Fruit fly (Drosophila melanogaster): Measurements from ENCODE around the gene rsh.

The rsh gene

dm6 chrX:13104571-13104970 is 116.2 kb downstream of the rsh start:
- TF ChIP-seq Mnt (GFP tag; optimal IDR thresholded peaks at IDR 0.05): peak; percentile 0
- no peak for TF ChIP-seq CG11617 (GFP tag; optimal IDR thresholded peaks at IDR 0.05)

dm6 chrX:13105220-13105619 is 116.8 kb downstream of the rsh start:
- no peak for TF ChIP-seq ovo (GFP tag; optimal IDR thresholded peaks at IDR 0.05)
- TF ChIP-seq tj (GFP tag; optimal IDR thresholded peaks at IDR 0.05): peak; percentile 9
- TF ChIP-seq CG12768 (GFP tag; optimal IDR thresholded peaks at IDR 0.05): peak; percentile 22
- no peak for TF ChIP-seq CG11617 (GFP tag; optimal IDR thresholded peaks at IDR 0.05)
- peak; percentile 60 for TF ChIP-seq CG7101 (tag; optimal IDR thresholded peaks at IDR 0.05)
- no peak for TF ChIP-seq Hr96 (GFP tag; optimal IDR thresholded peaks at IDR 0.05)
- no peak for TF ChIP-seq CG1620 (GFP tag; optimal IDR thresholded peaks at IDR 0.05)
- TF ChIP-seq Clk (GFP tag; optimal IDR thresholded peaks at IDR 0.05): no peak
- TF ChIP-seq CG33017 (tag; optimal IDR thresholded peaks at IDR 0.05): peak; percentile 19
- no peak for TF ChIP-seq Crg-1 (GFP tag; optimal IDR thresholded peaks at IDR 0.05)
- TF ChIP-seq pad (GFP tag; optimal IDR thresholded peaks at IDR 0.05): peak; percentile 21
- TF ChIP-seq CG14711 (tag; optimal IDR thresholded peaks at IDR 0.05): peak; percentile 31
- TF ChIP-seq CG5204 (GFP tag; optimal IDR thresholded peaks at IDR 0.05): no peak
- peak; percentile 13 for TF ChIP-seq Mnt (GFP tag; optimal IDR thresholded peaks at IDR 0.05)
- no peak for TF ChIP-seq bab1 (GFP tag; optimal IDR thresholded peaks at IDR 0.05)
- TF ChIP-seq cic (GFP tag; optimal IDR thresholded peaks at IDR 0.05): no peak
- no peak for TF ChIP-seq cnc (optimal IDR thresholded peaks at IDR 0.05)
- TF ChIP-seq CG7045 (GFP tag; optimal IDR thresholded peaks at IDR 0.05): peak; percentile 47
- peak; percentile 65 for TF ChIP-seq kay (GFP tag; ENCODE audit: borderline replicate concordance)
- no peak for TF ChIP-seq toe (GFP tag; optimal IDR thresholded peaks at IDR 0.05)

dm6 chrX:13108144-13108824 is 119.9 kb downstream of the rsh start, which contains the start of gene Fer3HCH:
Fer3HCH (minus strand) TSS chrX:13108194.
- TF ChIP-seq CG7045 (GFP tag; optimal IDR thresholded peaks at IDR 0.05) (no peak), Hr96 (GFP tag; optimal IDR thresholded peaks at IDR 0.05) (no peak), tj (GFP tag; optimal IDR thresholded peaks at IDR 0.05) (no peak), ovo (GFP tag; optimal IDR thresholded peaks at IDR 0.05) (no peak), CG11617 (GFP tag; optimal IDR thresholded peaks at IDR 0.05) (no peak), Crg-1 (GFP tag; optimal IDR thresholded peaks at IDR 0.05) (peak; percentile 11), CG1620 (GFP tag; optimal IDR thresholded peaks at IDR 0.05) (no peak), CG33017 (tag; optimal IDR thresholded peaks at IDR 0.05) (no peak), CG7101 (tag; optimal IDR thresholded peaks at IDR 0.05) (peak; percentile 39), kay (GFP tag; ENCODE audit: borderline replicate concordance) (no peak), CG14711 (tag; optimal IDR thresholded peaks at IDR 0.05) (peak; percentile 8), Clk (GFP tag; optimal IDR thresholded peaks at IDR 0.05) (no peak), CG5204 (GFP tag; optimal IDR thresholded peaks at IDR 0.05) (no peak), cic (GFP tag; optimal IDR thresholded peaks at IDR 0.05) (no peak), toe (GFP tag; optimal IDR thresholded peaks at IDR 0.05) (no peak), Mnt (GFP tag; optimal IDR thresholded peaks at IDR 0.05) (no peak)

- TF ChIP-seq pad (GFP tag; optimal IDR thresholded peaks at IDR 0.05) (no peak), bab1 (GFP tag; optimal IDR thresholded peaks at IDR 0.05) (peak; percentile 90), CG11617 (GFP tag; optimal IDR thresholded peaks at IDR 0.05) (no peak), toe (GFP tag; optimal IDR thresholded peaks at IDR 0.05) (no peak), Hr96 (GFP tag; optimal IDR thresholded peaks at IDR 0.05) (no peak), tj (GFP tag; optimal IDR thresholded peaks at IDR 0.05) (peak; percentile 91), ovo (GFP tag; optimal IDR thresholded peaks at IDR 0.05) (no peak), kay (GFP tag; ENCODE audit: borderline replicate concordance) (no peak), cnc (optimal IDR thresholded peaks at IDR 0.05) (no peak), Crg-1 (GFP tag; optimal IDR thresholded peaks at IDR 0.05) (no peak), CG5204 (GFP tag; optimal IDR thresholded peaks at IDR 0.05) (no peak), CG7101 (tag; optimal IDR thresholded peaks at IDR 0.05) (peak; percentile 36), CG7045 (GFP tag; optimal IDR thresholded peaks at IDR 0.05) (no peak), CG14711 (tag; optimal IDR thresholded peaks at IDR 0.05) (peak; percentile 67), CG33017 (tag; optimal IDR thresholded peaks at IDR 0.05) (no peak)
Measured at dm6 chrX:13109583-13110126, 121.2 kb downstream of the rsh start.

dm6 chrX:13111832-13112231 is 123.4 kb downstream of the rsh start:
- TF ChIP-seq CG12768 (GFP tag; optimal IDR thresholded peaks at IDR 0.05): no peak
- no peak for TF ChIP-seq tj (GFP tag; optimal IDR thresholded peaks at IDR 0.05)
- peak; percentile 18 for TF ChIP-seq pad (GFP tag; optimal IDR thresholded peaks at IDR 0.05)
- TF ChIP-seq CG1620 (GFP tag; optimal IDR thresholded peaks at IDR 0.05): no peak
- no peak for TF ChIP-seq CG11617 (GFP tag; optimal IDR thresholded peaks at IDR 0.05)
- no peak for TF ChIP-seq Crg-1 (GFP tag; optimal IDR thresholded peaks at IDR 0.05)

dm6 chrX:13112238-13112829 is 123.9 kb downstream of the rsh start, which contains the start of gene Chpf:
Chpf (minus strand) TSS chrX:13112462.
- TF ChIP-seq Hr96 (GFP tag; optimal IDR thresholded peaks at IDR 0.05) (peak; percentile 48), Clk (GFP tag; optimal IDR thresholded peaks at IDR 0.05) (no peak), CG1620 (GFP tag; optimal IDR thresholded peaks at IDR 0.05) (no peak), tj (GFP tag; optimal IDR thresholded peaks at IDR 0.05) (no peak), cnc (optimal IDR thresholded peaks at IDR 0.05) (no peak), Mnt (GFP tag; optimal IDR thresholded peaks at IDR 0.05) (peak; percentile 34)

Measured in whole organism, adult.